Worm (Caenorhabditis elegans): ENCODE results near the gene lron-4.

DNA sequence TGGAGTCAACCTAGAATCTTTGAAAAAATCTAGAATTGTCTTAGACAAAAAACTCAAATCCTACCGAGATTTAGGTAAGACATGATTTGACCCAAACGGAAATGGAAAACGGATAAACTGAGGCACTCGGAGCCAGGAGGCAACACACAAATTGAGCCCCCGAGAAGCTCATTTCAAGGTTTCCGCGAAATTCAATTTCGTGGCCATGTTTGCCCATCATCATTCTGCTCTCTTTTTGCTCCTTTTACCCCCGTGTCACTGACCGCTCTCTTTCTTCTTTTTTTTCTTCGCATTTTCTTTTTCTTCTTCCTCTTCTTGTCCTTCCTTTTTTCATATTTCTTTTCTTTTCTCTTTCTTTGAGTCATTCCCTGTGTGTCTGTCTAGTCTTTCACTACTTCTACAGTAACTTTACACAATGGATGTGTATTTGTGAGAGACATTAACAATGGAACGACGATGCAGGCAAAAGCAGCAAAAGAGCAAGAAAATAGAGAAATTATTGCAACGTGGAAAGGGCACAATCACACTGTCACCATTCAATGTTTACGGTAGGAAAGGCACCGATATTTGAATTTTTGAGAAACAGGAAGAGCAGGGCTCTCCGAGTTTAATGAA, 40.9 kb upstream of the lron-4 start:
- TF ChIP-seq mep-1 (tag; optimal IDR thresholded peaks at IDR 0.05) (no peak), tbx-8 (GFP tag; optimal IDR thresholded peaks at IDR 0.05) (no peak), elt-3 (tag; optimal IDR thresholded peaks at IDR 0.05) (no peak), ham-2 (GFP tag; optimal IDR thresholded peaks at IDR 0.05) (no peak), mab-5 (tag; optimal IDR thresholded peaks at IDR 0.05) (no peak), blmp-1 (tag; optimal IDR thresholded peaks at IDR 0.05) (no peak), ztf-11 (tag; optimal IDR thresholded peaks at IDR 0.05) (no peak), snpc-4 (tag; optimal IDR thresholded peaks at IDR 0.05) (no peak), sptf-1 (tag; optimal IDR thresholded peaks at IDR 0.05) (no peak), unc-62 (GFP tag; optimal IDR thresholded peaks at IDR 0.05) (no peak), lin-32 (GFP tag; optimal IDR thresholded peaks at IDR 0.05) (no peak), nhr-76 (tag; optimal IDR thresholded peaks at IDR 0.05) (no peak)
